Worm (Caenorhabditis elegans): ENCODE data around the gene col-41.

DNA sequence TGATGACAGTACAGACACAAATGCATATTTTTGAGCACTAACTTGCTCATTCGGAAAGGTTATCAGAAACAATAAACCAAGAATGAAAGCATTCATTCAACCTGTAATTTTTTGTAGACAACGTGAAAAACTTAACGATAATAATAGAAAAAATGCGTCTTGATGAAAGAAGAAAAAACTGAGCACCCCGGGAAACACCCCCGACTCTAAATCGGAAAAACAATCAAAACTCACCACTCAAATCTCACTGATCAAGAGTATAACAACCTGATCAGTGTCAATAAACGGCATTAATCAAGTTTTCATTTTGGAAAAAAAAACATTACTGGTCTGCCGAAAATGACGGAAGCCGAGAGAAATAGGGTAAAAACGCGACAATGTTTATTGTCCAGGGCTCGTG, 10.2 kb downstream of the col-41 start, which contains the start of gene T10B10.8:
- no peak for TF ChIP-seq snpc-4 (tag; optimal IDR thresholded peaks at IDR 0.05)
- no peak for TF ChIP-seq fos-1 (tag; optimal IDR thresholded peaks at IDR 0.05)
- no peak for TF ChIP-seq ztf-11 (tag; optimal IDR thresholded peaks at IDR 0.05)
- no peak for TF ChIP-seq dve-1 (tag; optimal IDR thresholded peaks at IDR 0.05; ENCODE audit: insufficient read depth)
- no peak for TF ChIP-seq aha-1 (tag)
- no peak for TF ChIP-seq nhr-111 (GFP tag; optimal IDR thresholded peaks at IDR 0.05)
- no peak for TF ChIP-seq gei-8 (GFP tag; optimal IDR thresholded peaks at IDR 0.05)
- no peak for TF ChIP-seq mdl-1 (tag; optimal IDR thresholded peaks at IDR 0.05)
- no peak for TF ChIP-seq lsy-2 (tag; optimal IDR thresholded peaks at IDR 0.05)
- no peak for TF ChIP-seq duxl-1 (tag; optimal IDR thresholded peaks at IDR 0.05; ENCODE audit: poor library complexity)
- TF ChIP-seq lir-3 (tag; optimal IDR thresholded peaks at IDR 0.05), result no peak
- TF ChIP-seq daf-12 (tag; optimal IDR thresholded peaks at IDR 0.05), result no peak
